Worm (Caenorhabditis elegans) whole organism, young adult: ENCODE results near the gene chca-1.

Experiments used
- B0261.1 ChIP-seq: sonication (generic microtip); optimal IDR thresholded peaks from 2 replicates; lab custom pipeline; 2016; ENCODE audit warnings: mild to moderate bottlenecking, missing genetic modification characterization, moderate library complexity, missing compliant biosample characterization
- akir-1 ChIP-seq: fragments of 200-800 bp; sonication (Bioruptor generic); optimal IDR thresholded peaks from 2 replicates; lab custom pipeline; 2018; ENCODE audit warnings: mild to moderate bottlenecking, missing genetic modification characterization, moderate library complexity, missing compliant biosample characterization
- madf-6 ChIP-seq: fragments of 200-800 bp; sonication (Bioruptor generic); IDR thresholded peaks from 2 replicates; pipeline ENCODE4 v1.3.6; 2022; ENCODE audit warnings: missing genetic modification reagents, missing genetic modification characterization, missing compliant biosample characterization
- snpc-4 ChIP-seq, 5 experiments: fragments of 150-350 bp in 1 of 5; sonication (generic microtip) in 4 of 5; optimal IDR thresholded peaks; 2 replicates each; lab custom pipeline; 2014 to 2018; ENCODE audit warnings: missing genetic modification characterization in 5 of 5, missing biosample characterization in 3 of 5, antibody characterized with exemption in 2 of 5, mild to moderate bottlenecking in 2 of 5, missing compliant biosample characterization in 2 of 5, missing genotype in 2 of 5, moderate library complexity in 2 of 5, missing genetic modification reagents in 1 of 5
- ztf-22 ChIP-seq: fragments of 200-800 bp; sonication (Bioruptor generic); optimal IDR thresholded peaks from 2 replicates; lab custom pipeline; 2018; ENCODE audit warnings: mild to moderate bottlenecking, missing genetic modification characterization, moderate library complexity, missing compliant biosample characterization

- TF ChIP-seq snpc-4 (GFP tag; optimal IDR thresholded peaks at IDR 0.05; lab: Kevin White, UChicago) = no peak
- no peak for TF ChIP-seq snpc-4 (tag; optimal IDR thresholded peaks at IDR 0.05; lab: Kevin White, UChicago)
- no peak for TF ChIP-seq B0261.1 (tag; lab: Kevin White, UChicago)
- no peak for TF ChIP-seq ztf-22 (GFP tag; lab: Kevin White, UChicago)
- TF ChIP-seq akir-1 = no peak
- no peak for TF ChIP-seq madf-6
Measured at ce11 chrIV:9683433-9683832, 32.2 kb downstream of the chca-1 start, which contains the start of the genes htas-1 and ZK1251.3.
